Fruit fly (Drosophila melanogaster) whole organism, embryonic: ENCODE measurements around the gene hry.

ENCODE experiments used
- Blimp-1 ChIP-seq: fragments of 200-800 bp; sonication (Bioruptor generic); optimal IDR thresholded peaks from 3 replicates; lab custom pipeline; 2018; ENCODE audit warnings: missing biosample characterization, missing genetic modification characterization, mild to moderate bottlenecking, moderate library complexity, missing genetic modification reagents
- CG10267 ChIP-seq: fragments of 200-800 bp; sonication (Bioruptor generic); optimal IDR thresholded peaks from 2 replicates; lab custom pipeline; 2018; ENCODE audit warnings: missing biosample characterization, mild to moderate bottlenecking, missing genetic modification characterization, moderate library complexity
- CG10321 ChIP-seq: fragments of 200-800 bp; sonication (Bioruptor generic); IDR thresholded peaks from 2 replicates; pipeline ENCODE4 v1.3.6; 2022; ENCODE audit warnings: missing biosample characterization, missing genetic modification characterization
- CG11456 ChIP-seq: fragments of 200-800 bp; sonication (Bioruptor generic); IDR thresholded peaks from 3 replicates; pipeline ENCODE4 v1.3.6; 2022; ENCODE audit warnings: missing biosample characterization, missing genetic modification characterization
- CG11723 ChIP-seq: fragments of 200-800 bp; sonication (Bioruptor generic); optimal IDR thresholded peaks from 2 replicates; lab custom pipeline; 2017; ENCODE audit warnings: missing biosample characterization, mild to moderate bottlenecking, missing genetic modification characterization
- CG12659 ChIP-seq: fragments of 200-800 bp; sonication (Bioruptor generic); optimal IDR thresholded peaks from 3 replicates; lab custom pipeline; 2017; ENCODE audit warnings: mild to moderate bottlenecking, missing biosample characterization, missing genetic modification reagents, missing genetic modification characterization
- CG13296 ChIP-seq: fragments of 200-800 bp; sonication (Bioruptor generic); optimal IDR thresholded peaks from 3 replicates; lab custom pipeline; 2018; ENCODE audit warnings: missing biosample characterization, mild to moderate bottlenecking, missing genetic modification characterization
- CG15514 ChIP-seq: fragments of 200-800 bp; sonication (Bioruptor generic); optimal IDR thresholded peaks from 3 replicates; lab custom pipeline; 2017; ENCODE audit warnings: missing biosample characterization, missing genetic modification characterization, mild to moderate bottlenecking, moderate library complexity, missing genetic modification reagents
- CG17385 ChIP-seq: fragments of 200-800 bp; sonication (Bioruptor generic); optimal IDR thresholded peaks from 3 replicates; lab custom pipeline; 2018; ENCODE audit warnings: missing biosample characterization, mild to moderate bottlenecking, missing genetic modification characterization
- CG2678 ChIP-seq: fragments of 200-800 bp; sonication (Bioruptor generic); optimal IDR thresholded peaks from 3 replicates; lab custom pipeline; 2019; ENCODE audit warnings: missing biosample characterization, mild to moderate bottlenecking, missing genetic modification characterization, moderate library complexity
- CG3065 ChIP-seq: fragments of 200-800 bp; sonication (Bioruptor generic); optimal IDR thresholded peaks from 2 replicates; lab custom pipeline; 2016; ENCODE audit warnings: missing biosample characterization, missing genetic modification characterization
- CG32532 ChIP-seq: fragments of 200-800 bp; sonication (Bioruptor generic); IDR thresholded peaks from 2 replicates; pipeline ENCODE4 v1.3.6; 2022; ENCODE audit warnings: missing biosample characterization, missing genetic modification characterization
- CG5953 ChIP-seq: fragments of 200-800 bp; sonication (Bioruptor generic); IDR thresholded peaks from 2 replicates; pipeline ENCODE4 v1.3.6; 2022; ENCODE audit warnings: missing biosample characterization, missing genetic modification characterization
- CG6175 ChIP-seq: fragments of 200-800 bp; sonication (Bioruptor generic); IDR thresholded peaks from 3 replicates; pipeline ENCODE4 v1.3.6; 2022; ENCODE audit warnings: missing biosample characterization, missing genetic modification characterization
- CG6813 ChIP-seq: fragments of 200-800 bp; sonication (Bioruptor generic); optimal IDR thresholded peaks from 2 replicates; lab custom pipeline; 2017; ENCODE audit warnings: missing biosample characterization, missing genetic modification characterization, mild to moderate bottlenecking, moderate library complexity, missing genetic modification reagents
- CG7928 ChIP-seq: fragments of 200-800 bp; sonication (Bioruptor generic); optimal IDR thresholded peaks from 2 replicates; lab custom pipeline; 2017; ENCODE audit warnings: missing biosample characterization, mild to moderate bottlenecking, missing genetic modification characterization
- CG7987 ChIP-seq: fragments of 200-800 bp; sonication (Bioruptor generic); optimal IDR thresholded peaks from 2 replicates; lab custom pipeline; 2018; ENCODE audit warnings: missing biosample characterization, mild to moderate bottlenecking, missing genetic modification characterization, moderate library complexity
- CG9215 ChIP-seq: fragments of 200-800 bp; sonication (Bioruptor generic); IDR thresholded peaks from 2 replicates; pipeline ENCODE4 v1.3.6; 2022; ENCODE audit warnings: missing biosample characterization, missing genetic modification characterization
- CHES-1-like ChIP-seq: fragments of 200-800 bp; sonication (Bioruptor generic); optimal IDR thresholded peaks from 2 replicates; lab custom pipeline; 2016; ENCODE audit warnings: missing biosample characterization, missing genetic modification characterization
- CrebB ChIP-seq: fragments of 200-800 bp; sonication (Bioruptor generic); optimal IDR thresholded peaks from 3 replicates; lab custom pipeline; 2018; ENCODE audit warnings: missing biosample characterization, mild to moderate bottlenecking, missing genetic modification characterization
- D ChIP-seq, 2 experiments: fragments of 200-800 bp in 1 of 2; fragments of >200 bp in 1 of 2; sonication (Bioruptor generic) in 1 of 2; optimal IDR thresholded peaks; 2 replicates in 1 of 2; 3 replicates in 1 of 2; lab custom pipeline; 2017; ENCODE audit warnings: mild to moderate bottlenecking in 1 of 2, missing biosample characterization in 1 of 2, missing genetic modification characterization in 1 of 2, missing genetic modification reagents in 1 of 2
- Dbx ChIP-seq: fragments of 200-800 bp; sonication (Bioruptor generic); IDR thresholded peaks from 3 replicates; pipeline ENCODE4 v1.3.6; 2022; ENCODE audit warnings: missing biosample characterization, missing genetic modification characterization
- Dfd ChIP-seq, 2 experiments: fragments of >200 bp; optimal IDR thresholded peaks; 2 replicates each; lab custom pipeline; 2017; ENCODE audit warnings: missing biosample characterization in 2 of 2, missing genetic modification characterization in 2 of 2
- Fer1 ChIP-seq: fragments of 200-800 bp; sonication (Bioruptor generic); optimal IDR thresholded peaks from 2 replicates; lab custom pipeline; 2017; ENCODE audit warnings: missing biosample characterization, mild to moderate bottlenecking, missing genetic modification characterization
- Fer3 ChIP-seq: fragments of 200-800 bp; sonication (Bioruptor generic); optimal IDR thresholded peaks from 2 replicates; lab custom pipeline; 2018; ENCODE audit warnings: missing biosample characterization, mild to moderate bottlenecking, missing genetic modification characterization, moderate library complexity
- HHEX ChIP-seq: fragments of 200-800 bp; sonication (Bioruptor generic); optimal IDR thresholded peaks from 3 replicates; lab custom pipeline; 2017; ENCODE audit warnings: missing biosample characterization, mild to moderate bottlenecking, missing genetic modification characterization, missing genetic modification reagents
- HLH4C ChIP-seq: fragments of 200-800 bp; sonication (Bioruptor generic); IDR thresholded peaks from 3 replicates; pipeline ENCODE4 v1.3.6; 2022; ENCODE audit warnings: missing biosample characterization, missing genetic modification characterization; ENCODE audit not compliant: partially characterized antibody
- Hr78 ChIP-seq, 2 experiments: fragments of 200-800 bp in 1 of 2; fragments of >200 bp in 1 of 2; sonication (Bioruptor generic) in 1 of 2; optimal IDR thresholded peaks; 2 replicates each; lab custom pipeline; 2017 to 2019; ENCODE audit warnings: missing biosample characterization in 2 of 2, missing genetic modification characterization in 2 of 2, mild to moderate bottlenecking in 1 of 2, moderate library complexity in 1 of 2
- Lhr ChIP-seq: fragments of 200-800 bp; sonication (Bioruptor generic); optimal IDR thresholded peaks from 3 replicates; lab custom pipeline; 2017; ENCODE audit warnings: mild to moderate bottlenecking, missing biosample characterization, missing genetic modification reagents, missing genetic modification characterization
- Med ChIP-seq: fragments of 200-800 bp; sonication (Bioruptor generic); peaks from one replicate; lab custom pipeline; 2016; ENCODE audit warnings: missing biosample characterization, missing genetic modification characterization, mild to moderate bottlenecking, inconsistent platforms, moderate library complexity
- NFAT ChIP-seq: fragments of 200-800 bp; sonication (Bioruptor generic); IDR thresholded peaks from 2 replicates; pipeline ENCODE4 v1.3.6; 2022; ENCODE audit warnings: missing biosample characterization, missing genetic modification characterization
- Optix ChIP-seq: fragments of 200-800 bp; sonication (Bioruptor generic); IDR thresholded peaks from 3 replicates; pipeline ENCODE4 v1.3.6; 2022; ENCODE audit warnings: missing biosample characterization, missing genetic modification characterization
- Ssrp ChIP-seq: fragments of 200-800 bp; sonication (Bioruptor generic); optimal IDR thresholded peaks from 2 replicates; lab custom pipeline; 2018; ENCODE audit warnings: missing biosample characterization, mild to moderate bottlenecking, missing genetic modification characterization, moderate library complexity
- ab ChIP-seq: fragments of 200-800 bp; sonication (Bioruptor generic); optimal IDR thresholded peaks from 2 replicates; lab custom pipeline; 2016; ENCODE audit warnings: missing biosample characterization, missing genetic modification characterization
- esg ChIP-seq: fragments of 200-800 bp; sonication (Bioruptor generic); conservative IDR thresholded peaks from 2 replicates; pipeline ENCODE4 v1.3.6; 2022; ENCODE audit warnings: missing biosample characterization, missing genetic modification characterization
- fd64A ChIP-seq: fragments of 200-800 bp; sonication (Bioruptor generic); optimal IDR thresholded peaks from 3 replicates; lab custom pipeline; 2018; ENCODE audit warnings: missing biosample characterization, mild to moderate bottlenecking, missing genetic modification characterization
- gce ChIP-seq: fragments of 200-800 bp; sonication (Bioruptor generic); IDR thresholded peaks from 3 replicates; pipeline ENCODE4 v1.3.6; 2022; ENCODE audit warnings: missing biosample characterization, missing genetic modification characterization
- kay ChIP-seq: fragments of 200-800 bp; sonication (Bioruptor generic); optimal IDR thresholded peaks from 2 replicates; lab custom pipeline; 2016; ENCODE audit warnings: missing biosample characterization, missing genetic modification characterization
- kni ChIP-seq: fragments of 200-800 bp; sonication (Bioruptor generic); optimal IDR thresholded peaks from 3 replicates; lab custom pipeline; 2017; ENCODE audit warnings: mild to moderate bottlenecking, missing biosample characterization, missing genetic modification reagents, missing genetic modification characterization
- lov ChIP-seq, 2 experiments: fragments of 200-800 bp in 1 of 2; fragments of >200 bp in 1 of 2; sonication (Bioruptor generic) in 1 of 2; IDR thresholded peaks in 1 of 2; optimal IDR thresholded peaks in 1 of 2; 2 replicates in 1 of 2; 3 replicates in 1 of 2; pipeline versions ENCODE4 v1.3.6 to Lab custom; 2017 to 2022; ENCODE audit warnings: missing biosample characterization in 1 of 2, missing genetic modification characterization in 1 of 2
- psq ChIP-seq: fragments of 200-800 bp; sonication (Bioruptor generic); optimal IDR thresholded peaks from 2 replicates; lab custom pipeline; 2017; ENCODE audit warnings: missing biosample characterization, missing genetic modification characterization
- row ChIP-seq: fragments of 200-800 bp; sonication (Bioruptor generic); IDR thresholded peaks from 3 replicates; pipeline ENCODE4 v1.3.6; 2022; ENCODE audit warnings: missing biosample characterization, missing genetic modification characterization
- seq ChIP-seq: fragments of 200-800 bp; sonication (Bioruptor generic); IDR thresholded peaks from 2 replicates; pipeline ENCODE4 v1.3.6; 2022; ENCODE audit warnings: missing biosample characterization, missing genetic modification characterization
- sim ChIP-seq: fragments of 200-800 bp; sonication (Bioruptor generic); IDR thresholded peaks from 2 replicates; pipeline ENCODE4 v1.3.6; 2022; ENCODE audit warnings: missing biosample characterization, missing genetic modification characterization
- tio ChIP-seq: fragments of 200-800 bp; sonication (Bioruptor generic); optimal IDR thresholded peaks from 2 replicates; lab custom pipeline; 2017; ENCODE audit warnings: missing biosample characterization, missing genetic modification characterization, inconsistent platforms
- toy ChIP-seq: fragments of 200-800 bp; sonication (Bioruptor generic); IDR thresholded peaks from 2 replicates; pipeline ENCODE4 v1.3.6; 2022; ENCODE audit warnings: missing biosample characterization, missing genetic modification characterization
- wek ChIP-seq: fragments of 200-800 bp; sonication (Bioruptor generic); optimal IDR thresholded peaks from 3 replicates; lab custom pipeline; 2018; ENCODE audit warnings: missing biosample characterization, mild to moderate bottlenecking, missing genetic modification characterization, moderate library complexity
- zfh1 ChIP-seq: fragments of 200-800 bp; sonication (Bioruptor generic); IDR thresholded peaks from 3 replicates; pipeline ENCODE4 v1.3.6; 2022; ENCODE audit warnings: missing biosample characterization, missing genetic modification characterization

hry gene

dm6 chr3L:8683773-8684172 lies 8.2 kb downstream of the hry start (continued):
- TF ChIP-seq CrebB (peak; percentile 28), Med (GFP tag; lab: Kevin White, UChicago) (peak; percentile 85), Dbx (GFP tag; lab: Robert Waterston, UW) (0 out of 3 replicates have a peak, but pooled peaks have one; percentile 51), Optix (GFP tag; lab: Robert Waterston, UW) (peak; percentile 29; the same call in 1 of the 3 replicates), seq (GFP tag; lab: Robert Waterston, UW) (peak; percentile 34; the same call in 1 of the 2 replicates), CG10321 (GFP tag; lab: Robert Waterston, UW) (0 out of 2 replicates have a peak, but pooled peaks have one; percentile 26), toy (GFP tag; lab: Robert Waterston, UW) (0 out of 2 replicates have a peak, but pooled peaks have one; percentile 27), gce (GFP tag; lab: Robert Waterston, UW) (0 out of 3 replicates have a peak, but pooled peaks have one; percentile 28), CG9215 (GFP tag; lab: Robert Waterston, UW) (no peak), Lhr (GFP tag; lab: Kevin White, UChicago) (peak; percentile 4), Hr78 (GFP tag; optimal IDR thresholded peaks at IDR 0.05; lab: Kevin White, UChicago) (peak in 1 of 2 experiments; percentile 55), wek (GFP tag; lab: Kevin White, UChicago) (peak; percentile 67), zfh1 (no peak), kni (GFP tag; lab: Kevin White, UChicago) (peak; percentile 49), CHES-1-like (peak; percentile 18), CG6175 (0 out of 3 replicates have a peak, but pooled peaks have one; percentile 54), D (optimal IDR thresholded peaks at IDR 0.05; lab: Kevin White, UChicago) (no peak), D (GFP tag; optimal IDR thresholded peaks at IDR 0.05; lab: Kevin White, UChicago) (peak; percentile 7), Fer1 (GFP tag; lab: Kevin White, UChicago) (peak; percentile 62), psq (GFP tag; lab: Kevin White, UChicago) (no peak), CG12659 (GFP tag; lab: Kevin White, UChicago) (peak; percentile 12), CG7928 (peak; percentile 27), CG17385 (GFP tag; lab: Kevin White, UChicago) (peak; percentile 12), CG6813 (GFP tag; lab: Kevin White, UChicago) (peak; percentile 52), CG32532 (GFP tag; lab: Robert Waterston, UW) (peak; percentile 20; the same call in 1 of the 2 replicates), CG15514 (GFP tag; lab: Kevin White, UChicago) (peak; percentile 32), sim (GFP tag; lab: Robert Waterston, UW) (0 out of 2 replicates have a peak, but pooled peaks have one; percentile 19), CG11723 (peak; percentile 24), lov (optimal IDR thresholded peaks at IDR 0.05; lab: Kevin White, UChicago) (no peak), lov (GFP tag; IDR thresholded peaks at IDR 0.05; lab: Robert Waterston, UW) (peak; percentile 42; the same call in 1 of the 3 replicates), Blimp-1 (GFP tag; lab: Kevin White, UChicago) (peak; percentile 22), HLH4C (GFP tag; lab: Robert Waterston, UW) (no peak), CG11456 (0 out of 3 replicates have a peak, but pooled peaks have one; percentile 8), NFAT (GFP tag; lab: Robert Waterston, UW) (0 out of 2 replicates have a peak, but pooled peaks have one; percentile 46), row (GFP tag; lab: Robert Waterston, UW) (no peak), CG5953 (no peak), CG7987 (peak; percentile 40), CG13296 (GFP tag; lab: Kevin White, UChicago) (peak; percentile 44), kay (GFP tag; lab: Kevin White, UChicago) (no peak), tio (GFP tag; lab: Kevin White, UChicago) (no peak), Dfd (GFP tag; optimal IDR thresholded peaks at IDR 0.05; lab: Kevin White, UChicago) (no peak), Ssrp (tag; lab: Kevin White, UChicago) (no peak), HHEX (GFP tag; lab: Kevin White, UChicago) (peak; percentile 2), ab (GFP tag; lab: Kevin White, UChicago) (no peak), esg (no peak), CG10267 (tag; lab: Kevin White, UChicago) (no peak), fd64A (GFP tag; lab: Kevin White, UChicago) (peak; percentile 11), Fer3 (tag; lab: Kevin White, UChicago) (peak; percentile 8), CG3065 (GFP tag; lab: Kevin White, UChicago) (no peak), CG2678 (tag; lab: Kevin White, UChicago) (peak; percentile 13)
